Worm (Caenorhabditis elegans) whole organism, young adult: ENCODE data around the gene vps-26.
A peak's percentile ranks its signal among the peaks of the same experiment; 100 is the strongest.

Experiments used
- B0035.1 ChIP-seq: sonication (generic microtip); optimal IDR thresholded peaks from 2 replicates; lab custom pipeline; 2016; ENCODE audit warnings: missing genetic modification characterization, mild to moderate bottlenecking, missing compliant biosample characterization, missing genotype, missing genetic modification reagents
- F22D6.2 ChIP-seq: sonication (generic microtip); optimal IDR thresholded peaks from 2 replicates; lab custom pipeline; 2016; ENCODE audit warnings: mild to moderate bottlenecking, missing genetic modification characterization, missing compliant biosample characterization
- F23B12.7 ChIP-seq: sonication (generic microtip); optimal IDR thresholded peaks from 2 replicates; lab custom pipeline; 2017; ENCODE audit warnings: missing genetic modification characterization, mild to moderate bottlenecking, missing compliant biosample characterization, antibody characterized with exemption, moderate library complexity; ENCODE audit not compliant: insufficient read depth
- F37B4.10 ChIP-seq: fragments of 200-800 bp; sonication (Bioruptor generic); IDR thresholded peaks from 2 replicates; pipeline ENCODE4 v1.3.6; 2022; ENCODE audit warnings: missing genetic modification characterization, missing compliant biosample characterization
- F55B11.4 ChIP-seq: sonication (generic microtip); optimal IDR thresholded peaks from 2 replicates; lab custom pipeline; 2016; ENCODE audit warnings: missing compliant biosample characterization, missing genetic modification characterization, borderline replicate concordance; ENCODE audit not compliant: insufficient read depth
- F57C9.4 ChIP-seq: sonication (generic microtip); optimal IDR thresholded peaks from 2 replicates; lab custom pipeline; 2017; ENCODE audit warnings: mild to moderate bottlenecking, missing genetic modification characterization, missing compliant biosample characterization
- K11D2.4 ChIP-seq: fragments of 200-800 bp; sonication (Bioruptor generic); IDR thresholded peaks from 2 replicates; pipeline ENCODE4 v1.3.6; 2022; ENCODE audit warnings: missing genetic modification reagents, missing genetic modification characterization, missing compliant biosample characterization
- attf-3 ChIP-seq: fragments of 200-800 bp; sonication (Bioruptor generic); conservative IDR thresholded peaks from 2 replicates; pipeline ENCODE4 v1.3.6; 2022; ENCODE audit warnings: missing genetic modification reagents, missing genetic modification characterization, missing compliant biosample characterization
- attf-5 ChIP-seq: fragments of 200-800 bp; sonication (Bioruptor generic); optimal IDR thresholded peaks from 2 replicates; lab custom pipeline; 2018; ENCODE audit warnings: mild to moderate bottlenecking, missing genetic modification characterization, missing compliant biosample characterization
- bed-2 ChIP-seq: fragments of 200-800 bp; sonication (Bioruptor generic); IDR thresholded peaks from 2 replicates; pipeline ENCODE4 v1.3.6; 2022; ENCODE audit warnings: missing genetic modification reagents, missing genetic modification characterization, missing compliant biosample characterization
- cebp-1 ChIP-seq, 2 experiments: fragments of 200-800 bp in 1 of 2; sonication (Bioruptor generic) in 1 of 2; sonication (generic microtip) in 1 of 2; IDR thresholded peaks in 1 of 2; optimal IDR thresholded peaks in 1 of 2; 2 replicates each; pipeline versions ENCODE4 v1.3.6 to Lab custom; 2017 to 2022; ENCODE audit warnings: missing compliant biosample characterization in 2 of 2, missing genetic modification characterization in 2 of 2, mild to moderate bottlenecking in 1 of 2, missing genetic modification reagents in 1 of 2, moderate library complexity in 1 of 2
- ceh-100 ChIP-seq: fragments of 200-800 bp; sonication (Bioruptor generic); IDR thresholded peaks from 2 replicates; pipeline ENCODE4 v1.3.6; 2022; ENCODE audit warnings: missing genetic modification reagents, missing genetic modification characterization, missing compliant biosample characterization
- die-1 ChIP-seq: sonication (generic microtip); optimal IDR thresholded peaks from 2 replicates; lab custom pipeline; 2016; ENCODE audit warnings: missing genotype, mild to moderate bottlenecking, missing genetic modification characterization, missing compliant biosample characterization
- dpl-1 ChIP-seq: fragments of 150-350 bp; optimal IDR thresholded peaks from 2 replicates; lab custom pipeline; 2014; ENCODE audit warnings: missing biosample characterization, missing genetic modification reagents, missing genetic modification characterization
- efl-1 ChIP-seq: fragments of 150-350 bp; optimal IDR thresholded peaks from 2 replicates; lab custom pipeline; 2014; ENCODE audit warnings: missing biosample characterization, missing genetic modification reagents, missing genetic modification characterization
- egl-44 ChIP-seq: fragments of 200-800 bp; sonication (Bioruptor generic); IDR thresholded peaks from 2 replicates; pipeline ENCODE4 v1.3.6; 2022; ENCODE audit warnings: missing genetic modification reagents, missing genetic modification characterization, missing compliant biosample characterization
- fkh-3 ChIP-seq: sonication (generic microtip); optimal IDR thresholded peaks from 2 replicates; lab custom pipeline; 2016; ENCODE audit warnings: mild to moderate bottlenecking, missing genetic modification characterization, missing compliant biosample characterization
- gei-17 ChIP-seq: fragments of 200-800 bp; sonication (Bioruptor generic); optimal IDR thresholded peaks from 2 replicates; lab custom pipeline; 2018; ENCODE audit warnings: mild to moderate bottlenecking, missing genetic modification characterization, missing compliant biosample characterization
- him-1 ChIP-seq: sonication (generic microtip); optimal IDR thresholded peaks from 2 replicates; lab custom pipeline; 2016; ENCODE audit warnings: missing genotype, missing genetic modification reagents, missing genetic modification characterization, missing compliant biosample characterization
- hlh-26 ChIP-seq: fragments of 200-800 bp; sonication (Bioruptor generic); conservative IDR thresholded peaks from 2 replicates; pipeline ENCODE4 v1.3.6; 2022; ENCODE audit warnings: missing genetic modification reagents, missing genetic modification characterization, missing compliant biosample characterization
- hsf-1 ChIP-seq: fragments of 200-800 bp; sonication (Bioruptor generic); IDR thresholded peaks from 2 replicates; pipeline ENCODE4 v1.3.6; 2022; ENCODE audit warnings: missing genetic modification reagents, missing genetic modification characterization, missing compliant biosample characterization
- lin-26 ChIP-seq: fragments of 200-800 bp; sonication (Bioruptor generic); IDR thresholded peaks from 2 replicates; pipeline ENCODE4 v1.3.6; 2022; ENCODE audit warnings: missing genetic modification reagents, missing genetic modification characterization, missing compliant biosample characterization
- lin-35 ChIP-seq, 3 experiments: fragments of 150-350 bp in 2 of 3; sonication (generic microtip) in 1 of 3; optimal IDR thresholded peaks; 2 replicates each; lab custom pipeline; 2014 to 2018; ENCODE audit warnings: missing biosample characterization in 3 of 3, missing genetic modification characterization in 3 of 3, missing genetic modification reagents in 3 of 3
- lin-54 ChIP-seq: fragments of 200-800 bp; sonication (Bioruptor generic); optimal IDR thresholded peaks from 2 replicates; lab custom pipeline; 2018; ENCODE audit warnings: mild to moderate bottlenecking, missing genetic modification characterization, missing compliant biosample characterization
- mcd-1 ChIP-seq: fragments of 200-800 bp; sonication (Bioruptor generic); IDR thresholded peaks from 2 replicates; pipeline ENCODE4 v1.3.6; 2022; ENCODE audit warnings: missing genetic modification reagents, missing genetic modification characterization, missing compliant biosample characterization
- nhr-90 ChIP-seq: sonication (generic microtip); optimal IDR thresholded peaks from 2 replicates; lab custom pipeline; 2016; ENCODE audit warnings: missing genotype, mild to moderate bottlenecking, missing genetic modification characterization, missing compliant biosample characterization
- snpc-4 ChIP-seq, 5 experiments: fragments of 150-350 bp in 1 of 5; sonication (generic microtip) in 4 of 5; optimal IDR thresholded peaks; 2 replicates each; lab custom pipeline; 2014 to 2018; ENCODE audit warnings: missing genetic modification characterization in 5 of 5, missing biosample characterization in 3 of 5, antibody characterized with exemption in 2 of 5, mild to moderate bottlenecking in 2 of 5, missing compliant biosample characterization in 2 of 5, missing genotype in 2 of 5, moderate library complexity in 2 of 5, missing genetic modification reagents in 1 of 5
- sptf-2 ChIP-seq: fragments of 200-800 bp; sonication (Bioruptor generic); optimal IDR thresholded peaks from 2 replicates; lab custom pipeline; 2018; ENCODE audit warnings: mild to moderate bottlenecking, missing genetic modification characterization, missing compliant biosample characterization
- tbx-9 ChIP-seq: sonication (generic microtip); optimal IDR thresholded peaks from 2 replicates; lab custom pipeline; 2016; ENCODE audit warnings: borderline replicate concordance, missing genetic modification characterization, inconsistent platforms, missing compliant biosample characterization
- unc-62 ChIP-seq: fragments of 150-350 bp; optimal IDR thresholded peaks from 2 replicates; lab custom pipeline; 2014; ENCODE audit warnings: missing biosample characterization, missing genetic modification reagents, missing genetic modification characterization
- zim-3 ChIP-seq: sonication (generic microtip); optimal IDR thresholded peaks from 2 replicates; lab custom pipeline; 2017; ENCODE audit warnings: mild to moderate bottlenecking, missing genetic modification characterization, moderate library complexity, missing compliant biosample characterization
- ztf-18 ChIP-seq: sonication (generic microtip); optimal IDR thresholded peaks from 2 replicates; lab custom pipeline; 2016; ENCODE audit warnings: missing genotype, mild to moderate bottlenecking, missing genetic modification characterization, missing compliant biosample characterization

Gene vps-26

ce11 chrIV:9341591-9341990 is at the start of gene vps-26:
vps-26 (minus strand) TSS chrIV:9341790.
- peak; percentile 22 for TF ChIP-seq him-1 (tag; lab: Kevin White, UChicago)
- TF ChIP-seq mcd-1, result peak; percentile 84
- no peak for TF ChIP-seq bed-2
- no peak for TF ChIP-seq die-1 (tag; lab: Kevin White, UChicago)
- peak; percentile 22 for TF ChIP-seq efl-1 (GFP tag; lab: Kevin White, UChicago)
- no peak for TF ChIP-seq snpc-4 (GFP tag; optimal IDR thresholded peaks at IDR 0.05; lab: Kevin White, UChicago)
- TF ChIP-seq snpc-4 (tag; optimal IDR thresholded peaks at IDR 0.05; lab: Kevin White, UChicago), result peak in 1 of 4 experiments; percentile 6
- TF ChIP-seq hsf-1 (GFP tag; lab: Robert Waterston, UW), result no peak
- no peak for TF ChIP-seq cebp-1 (GFP tag; IDR thresholded peaks at IDR 0.05; lab: Robert Waterston, UW)
- TF ChIP-seq cebp-1 (tag; optimal IDR thresholded peaks at IDR 0.05; lab: Kevin White, UChicago), result peak; percentile 23

DNA sequence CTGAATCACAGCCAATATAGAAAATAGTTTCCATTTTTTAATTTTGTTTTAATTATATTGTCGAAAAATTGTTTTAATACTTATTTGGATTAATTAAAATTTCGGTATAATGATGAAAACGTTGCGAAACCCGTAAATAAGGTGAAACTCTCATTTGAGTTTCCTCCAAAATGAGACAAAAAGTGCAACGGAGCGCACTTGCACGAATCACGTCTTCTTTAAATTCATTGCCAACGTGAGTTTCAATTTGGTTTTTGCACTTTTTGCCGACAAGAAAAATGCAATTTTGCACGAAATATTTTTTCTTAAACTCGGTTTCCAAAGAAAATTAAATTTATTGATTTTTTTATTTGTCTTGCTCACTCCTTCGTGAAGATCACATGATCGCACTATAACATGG is 44.4 kb upstream of the vps-26 start, which contains the start of gene daf-15:
Gene daf-15, plus strand, starts transcription at position 171 of the 400 bp plus-strand sequence.
- no peak for TF ChIP-seq ceh-100 (GFP tag; lab: Robert Waterston, UW)
- no peak for TF ChIP-seq zim-3 (tag; lab: Kevin White, UChicago)
- TF ChIP-seq F57C9.4, result no peak
- TF ChIP-seq F23B12.7 (tag; lab: Kevin White, UChicago), result no peak
- TF ChIP-seq dpl-1 (GFP tag; lab: Kevin White, UChicago), result peak; percentile 52
- TF ChIP-seq cebp-1 (GFP tag; IDR thresholded peaks at IDR 0.05; lab: Robert Waterston, UW), result no peak
- peak; percentile 79 for TF ChIP-seq cebp-1 (tag; optimal IDR thresholded peaks at IDR 0.05; lab: Kevin White, UChicago)
- no peak for TF ChIP-seq tbx-9 (tag; lab: Kevin White, UChicago)
- peak; percentile 94 for TF ChIP-seq mcd-1
- no peak for TF ChIP-seq fkh-3 (tag; lab: Kevin White, UChicago)
- TF ChIP-seq lin-35 (GFP tag; optimal IDR thresholded peaks at IDR 0.05; lab: Kevin White, UChicago), result peak in 2 of 3 experiments; percentile 39 to 78
- TF ChIP-seq attf-5, result peak; percentile 57
- TF ChIP-seq nhr-90 (tag; lab: Kevin White, UChicago), result no peak
- TF ChIP-seq attf-3 (GFP tag; lab: Robert Waterston, UW), result no peak
- TF ChIP-seq lin-26 (GFP tag; lab: Robert Waterston, UW), result no peak
- TF ChIP-seq lin-54, result peak; percentile 80
- no peak for TF ChIP-seq K11D2.4 (GFP tag; lab: Robert Waterston, UW)
- peak; percentile 74 for TF ChIP-seq efl-1 (GFP tag; lab: Kevin White, UChicago)
- TF ChIP-seq B0035.1 (tag; lab: Kevin White, UChicago), result no peak

DNA sequence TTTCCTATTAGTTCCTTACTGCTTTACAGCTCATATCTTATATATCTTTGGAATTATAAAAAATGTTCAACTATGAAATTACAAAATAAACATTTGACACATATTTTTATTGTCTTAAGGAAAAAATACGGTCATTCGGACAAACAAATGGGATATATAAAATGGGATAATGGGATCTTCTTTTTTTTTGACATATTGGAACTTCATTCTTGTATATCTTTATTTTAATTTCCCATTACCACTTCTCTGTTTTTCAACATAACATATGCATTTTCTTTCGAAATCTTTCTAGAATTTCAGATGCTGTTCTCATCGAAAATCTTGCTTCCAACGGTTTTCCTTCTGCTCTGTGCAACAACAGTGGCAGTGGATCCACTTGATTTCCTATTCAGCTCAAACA is 43.2 kb upstream of the vps-26 start, which contains the start of gene C10C5.7:
Gene C10C5.7, plus strand, starts transcription at position 301 of the 400 bp plus-strand sequence.
- TF ChIP-seq F22D6.2 (no peak), sptf-2 (GFP tag; lab: Kevin White, UChicago) (no peak), attf-3 (GFP tag; lab: Robert Waterston, UW) (no peak), B0035.1 (tag; lab: Kevin White, UChicago) (no peak), ztf-18 (no peak), F37B4.10 (GFP tag; lab: Robert Waterston, UW) (no peak), F55B11.4 (tag; lab: Kevin White, UChicago) (no peak), egl-44 (GFP tag; lab: Robert Waterston, UW) (no peak), hlh-26 (no peak), gei-17 (GFP tag; lab: Kevin White, UChicago) (no peak), unc-62 (GFP tag; lab: Kevin White, UChicago) (no peak), tbx-9 (tag; lab: Kevin White, UChicago) (no peak)
